Worm (Caenorhabditis elegans): Measurements from ENCODE around the gene C32B5.15.
"Not testable (repeated sequence)": the region's sequence is repeated elsewhere in the genome, so short reads cannot be mapped to it uniquely, and the experiment has no call there.

Gene C32B5.15

ce11 chrII:972850-973249 lies at the start of gene C32B5.15:
Gene C32B5.15 (minus strand): TSS chrII:972950.
- TF ChIP-seq ztf-16 (tag; optimal IDR thresholded peaks at IDR 0.05) (no peak), unc-3 (GFP tag; conservative IDR thresholded peaks at IDR 0.05) (no peak), unc-3 (tag; optimal IDR thresholded peaks at IDR 0.05) (no peak), fkh-6 (tag; optimal IDR thresholded peaks at IDR 0.05) (no peak), lim-6 (tag; optimal IDR thresholded peaks at IDR 0.05) (no peak), zip-5 (tag; optimal IDR thresholded peaks at IDR 0.05) (no peak), sdc-2 (tag; optimal IDR thresholded peaks at IDR 0.05) (no peak), K09A11.1 (tag; optimal IDR thresholded peaks at IDR 0.05; ENCODE audit: insufficient read depth) (no peak), ref-2 (tag; optimal IDR thresholded peaks at IDR 0.05) (no peak), hlh-6 (tag; optimal IDR thresholded peaks at IDR 0.05) (no peak), ahr-1 (tag; optimal IDR thresholded peaks at IDR 0.05) (no peak), hlh-15 (tag; optimal IDR thresholded peaks at IDR 0.05) (no peak), mec-3 (tag; optimal IDR thresholded peaks at IDR 0.05; ENCODE audit: borderline replicate concordance) (no peak), unc-55 (GFP tag; optimal IDR thresholded peaks at IDR 0.05) (no peak), madf-2 (tag; optimal IDR thresholded peaks at IDR 0.05) (no peak), ceh-2 (tag; optimal IDR thresholded peaks at IDR 0.05) (no peak)

- TF ChIP-seq mec-3 (tag; optimal IDR thresholded peaks at IDR 0.05; ENCODE audit: borderline replicate concordance); ceh-30 (tag; optimal IDR thresholded peaks at IDR 0.05); ceh-45 (GFP tag; IDR thresholded peaks at IDR 0.05): not testable (repeated sequence)
These were observed 33.6 kb upstream of the C32B5.15 start, which contains the start of gene F45D11.14 for ce11 chrII:1006375-1006774. Gene F45D11.14 (minus strand): TSS chrII:1006475.

ce11 chrII:1001351-1001750 lies 28.6 kb upstream of the C32B5.15 start, which contains the start of the genes fbxb-30 and F45D11.5:
Gene fbxb-30 (minus strand): TSS chrII:1001451.
Gene F45D11.5 (plus strand): TSS chrII:1001702.
- TF ChIP-seq che-1 (tag; optimal IDR thresholded peaks at IDR 0.05): no peak
- no peak for TF ChIP-seq madf-2 (tag; optimal IDR thresholded peaks at IDR 0.05)
- TF ChIP-seq Y22D7AL.16 (tag; optimal IDR thresholded peaks at IDR 0.05): no peak
- no peak for TF ChIP-seq ceh-22 (tag; optimal IDR thresholded peaks at IDR 0.05)
- no peak for TF ChIP-seq fax-1 (tag; optimal IDR thresholded peaks at IDR 0.05)
- TF ChIP-seq hlh-8 (tag; optimal IDR thresholded peaks at IDR 0.05): no peak
- no peak for TF ChIP-seq sox-4 (tag; optimal IDR thresholded peaks at IDR 0.05)
- no peak for TF ChIP-seq unc-42 (tag; optimal IDR thresholded peaks at IDR 0.05)
- TF ChIP-seq sox-2 (GFP tag; IDR thresholded peaks at IDR 0.05): no peak
- no peak for TF ChIP-seq ahr-1 (tag; optimal IDR thresholded peaks at IDR 0.05)
- no peak for TF ChIP-seq ceh-14 (tag; optimal IDR thresholded peaks at IDR 0.05)
- no peak for TF ChIP-seq lim-6 (tag; optimal IDR thresholded peaks at IDR 0.05)
- no peak for TF ChIP-seq K02D7.2 (tag; optimal IDR thresholded peaks at IDR 0.05)
- TF ChIP-seq ceh-34 (tag; optimal IDR thresholded peaks at IDR 0.05): no peak
- TF ChIP-seq ceh-19 (GFP tag; optimal IDR thresholded peaks at IDR 0.05): no peak
- no peak for TF ChIP-seq nhr-11 (tag; optimal IDR thresholded peaks at IDR 0.05)
- no peak for TF ChIP-seq gmeb-2 (tag; optimal IDR thresholded peaks at IDR 0.05)
- TF ChIP-seq hlh-30 (tag; optimal IDR thresholded peaks at IDR 0.05; ENCODE audit: insufficient read depth): no peak
- TF ChIP-seq unc-3 (GFP tag; conservative IDR thresholded peaks at IDR 0.05): no peak
- TF ChIP-seq unc-3 (tag; optimal IDR thresholded peaks at IDR 0.05): no peak
- no peak for TF ChIP-seq npax-4 (tag; optimal IDR thresholded peaks at IDR 0.05)

- TF ChIP-seq ceh-24 (tag; optimal IDR thresholded peaks at IDR 0.05): no peak
- no peak for TF ChIP-seq fkh-10 (GFP tag; optimal IDR thresholded peaks at IDR 0.05)
- no peak for TF ChIP-seq pqm-1 (tag; optimal IDR thresholded peaks at IDR 0.05)
- TF ChIP-seq dve-1 (tag; optimal IDR thresholded peaks at IDR 0.05): no peak
- TF ChIP-seq gmeb-2 (tag; optimal IDR thresholded peaks at IDR 0.05): no peak
- TF ChIP-seq lim-6 (tag; optimal IDR thresholded peaks at IDR 0.05): no peak
- no peak for TF ChIP-seq tbx-7 (tag; optimal IDR thresholded peaks at IDR 0.05)
- TF ChIP-seq hlh-15 (tag; optimal IDR thresholded peaks at IDR 0.05): no peak
- TF ChIP-seq zip-5 (tag; optimal IDR thresholded peaks at IDR 0.05): no peak
- TF ChIP-seq pros-1 (tag; optimal IDR thresholded peaks at IDR 0.05): no peak
These were observed 26.7 kb upstream of the C32B5.15 start, which contains the start of gene fbxb-29 for ce11 chrII:999493-999892. Gene fbxb-29 (minus strand): TSS chrII:999593.

All from whole organism, late embryonic.